Worm (Caenorhabditis elegans) whole organism, L4 larva: ENCODE measurements around the gene ephx-1.

ENCODE experiments used
- Y5F2A.4 ChIP-seq: fragments of 200-800 bp; sonication (Bioruptor generic); optimal IDR thresholded peaks from 2 replicates; lab custom pipeline; 2018; ENCODE audit warnings: mild to moderate bottlenecking, missing genetic modification characterization, missing compliant biosample characterization
- ZK546.5 ChIP-seq, 2 experiments: sonication (generic microtip); optimal IDR thresholded peaks; 2 replicates each; lab custom pipeline; 2017; ENCODE audit warnings: missing biosample characterization in 2 of 2, missing genetic modification characterization in 2 of 2
- aly-2 ChIP-seq: sonication (generic microtip); optimal IDR thresholded peaks from 2 replicates; lab custom pipeline; 2018; ENCODE audit warnings: missing biosample characterization, missing genetic modification characterization
- ama-1 ChIP-seq: fragments of 150-350 bp; optimal IDR thresholded peaks from 2 replicates; lab custom pipeline; 2014; ENCODE audit warnings: inconsistent platforms, mixed read lengths
- ces-1 ChIP-seq: fragments of 150-350 bp; sonication (generic microtip); optimal IDR thresholded peaks from 4 replicates; lab custom pipeline; 2014; ENCODE audit warnings: missing biosample characterization, missing genetic modification reagents, missing genetic modification characterization
- egl-27 ChIP-seq: sonication (generic microtip); optimal IDR thresholded peaks from 3 replicates; lab custom pipeline; 2017; ENCODE audit warnings: missing biosample characterization, missing genetic modification reagents, missing genetic modification characterization
- jun-1 ChIP-seq: fragments of 150-350 bp; optimal IDR thresholded peaks from 2 replicates; lab custom pipeline; 2014; ENCODE audit warnings: missing biosample characterization, missing genetic modification reagents, missing genetic modification characterization
- lin-38 ChIP-seq: fragments of 200-800 bp; sonication (Bioruptor generic); IDR thresholded peaks from 2 replicates; pipeline ENCODE4 v1.3.6; 2022; ENCODE audit warnings: missing genetic modification reagents, missing genetic modification characterization, missing compliant biosample characterization
- lsy-2 ChIP-seq, 2 experiments: fragments of 150-350 bp in 1 of 2; sonication (generic microtip) in 1 of 2; optimal IDR thresholded peaks; 2 replicates each; lab custom pipeline; 2014 to 2017; ENCODE audit warnings: missing biosample characterization in 2 of 2, missing genetic modification characterization in 2 of 2
- saeg-2 ChIP-seq: fragments of 200-800 bp; sonication (Bioruptor generic); IDR thresholded peaks from 2 replicates; pipeline ENCODE4 v1.3.6; 2022; ENCODE audit warnings: missing genetic modification reagents, missing genetic modification characterization, missing compliant biosample characterization
- skn-1 ChIP-seq: fragments of 150-350 bp; optimal IDR thresholded peaks from 2 replicates; lab custom pipeline; 2014; ENCODE audit warnings: missing biosample characterization, missing genetic modification characterization
- unc-62 ChIP-seq, 3 experiments: fragments of 150-350 bp in 1 of 3; sonication (generic microtip); optimal IDR thresholded peaks in 2 of 3; peaks in 1 of 3; 1 replicate in 1 of 3; 2 replicates in 2 of 3; lab custom pipeline; 2014 to 2017; ENCODE audit warnings: missing biosample characterization in 3 of 3, missing genetic modification characterization in 3 of 3, missing genetic modification reagents in 3 of 3, missing genotype in 1 of 3
- zag-1 ChIP-seq: fragments of 150-350 bp; optimal IDR thresholded peaks from 2 replicates; lab custom pipeline; 2014; ENCODE audit warnings: missing biosample characterization, missing genetic modification characterization
- zfp-3 ChIP-seq: fragments of 200-800 bp; sonication (Bioruptor generic); conservative IDR thresholded peaks from 2 replicates; pipeline ENCODE4 v1.3.6; 2022; ENCODE audit warnings: missing genetic modification reagents, missing genetic modification characterization, missing compliant biosample characterization

ce11 chrII:3959432-3960102 is 45.1 kb upstream of the ephx-1 start:
- TF ChIP-seq zfp-3 (GFP tag; lab: Robert Waterston, UW) = no peak
- no peak for TF ChIP-seq lin-38 (GFP tag; lab: Robert Waterston, UW)
- TF ChIP-seq unc-62 (GFP tag; optimal IDR thresholded peaks at IDR 0.05 in 1 of 2; lab: Kevin White, UChicago) = no peak
- no peak for TF ChIP-seq unc-62 (tag; optimal IDR thresholded peaks at IDR 0.05; lab: Kevin White, UChicago)
- no peak for TF ChIP-seq lsy-2 (tag; optimal IDR thresholded peaks at IDR 0.05; lab: Kevin White, UChicago)
- TF ChIP-seq aly-2 (tag; lab: Kevin White, UChicago) = no peak
- TF ChIP-seq ama-1 = no peak
- TF ChIP-seq skn-1 (tag; lab: Kevin White, UChicago) = no peak
- TF ChIP-seq egl-27 (tag; lab: Kevin White, UChicago) = no peak
- TF ChIP-seq zag-1 (tag; lab: Kevin White, UChicago) = no peak
- no peak for TF ChIP-seq saeg-2 (GFP tag; lab: Robert Waterston, UW)
- no peak for TF ChIP-seq ces-1 (GFP tag; lab: Kevin White, UChicago)
- no peak for TF ChIP-seq ZK546.5 (tag; optimal IDR thresholded peaks at IDR 0.05; lab: Kevin White, UChicago)
- no peak for TF ChIP-seq Y5F2A.4 (GFP tag; lab: Kevin White, UChicago)
- TF ChIP-seq jun-1 (tag; lab: Kevin White, UChicago) = no peak
